Worm (Caenorhabditis elegans): Measurements from ENCODE around the gene srd-34.

- no peak for TF ChIP-seq snpc-4 (tag; optimal IDR thresholded peaks at IDR 0.05)
- TF ChIP-seq zag-1 (tag; optimal IDR thresholded peaks at IDR 0.05), result no peak
- TF ChIP-seq sea-2 (GFP tag; optimal IDR thresholded peaks at IDR 0.05), result no peak
- no peak for TF ChIP-seq elt-1 (tag; optimal IDR thresholded peaks at IDR 0.05)
Observed at ce11 chrV:10581837-10582300, 33.0 kb upstream of the srd-34 start, which contains the start of gene T21C9.6.
